Fruit fly (Drosophila melanogaster): ENCODE data around the gene odd.

Gene odd

DNA sequence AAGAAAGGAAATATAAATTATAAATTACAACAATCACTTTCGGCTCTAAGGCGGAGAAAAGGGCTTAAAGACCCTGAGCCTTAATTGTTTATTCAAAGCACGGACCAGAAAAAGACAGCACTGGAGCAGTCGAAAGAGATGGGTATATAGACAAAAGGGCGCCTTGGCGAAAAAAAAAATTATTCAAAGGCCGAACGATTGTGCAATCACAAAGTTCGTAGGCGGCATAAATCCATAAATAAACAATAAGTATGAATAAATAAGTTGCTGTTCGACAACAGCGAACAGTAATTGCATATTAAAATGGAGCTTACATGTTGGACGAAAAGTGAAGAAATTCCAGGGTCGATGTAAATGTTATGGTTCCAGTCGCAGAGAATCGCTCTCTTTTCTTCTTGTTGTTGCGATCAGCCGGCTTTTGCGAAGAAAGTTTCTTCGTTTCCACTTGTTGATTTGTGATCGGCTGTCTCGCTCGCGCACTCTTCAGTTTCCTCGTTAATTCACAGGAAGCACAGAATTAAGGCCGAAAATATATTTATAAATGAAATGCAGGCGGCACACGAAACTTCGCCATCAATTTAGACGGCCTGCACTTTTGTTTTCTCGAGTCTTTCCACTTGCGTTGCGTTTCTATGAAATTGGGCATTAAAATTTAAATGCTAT, 48.5 kb upstream of the odd start:
- TF ChIP-seq dmrt93B (GFP tag; optimal IDR thresholded peaks at IDR 0.05) (no peak), fru (GFP tag; optimal IDR thresholded peaks at IDR 0.05) (no peak), OdsH (GFP tag; optimal IDR thresholded peaks at IDR 0.05) (no peak), Vsx2 (GFP tag; optimal IDR thresholded peaks at IDR 0.05; ENCODE audit: partially characterized antibody) (no peak), br (GFP tag; optimal IDR thresholded peaks at IDR 0.05) (no peak), Hnf4 (GFP tag; optimal IDR thresholded peaks at IDR 0.05) (no peak), rgr (GFP tag; optimal IDR thresholded peaks at IDR 0.05) (no peak), brk (GFP tag; optimal IDR thresholded peaks at IDR 0.05) (no peak), GATAd (GFP tag; optimal IDR thresholded peaks at IDR 0.05) (no peak), Mio (GFP tag; optimal IDR thresholded peaks at IDR 0.05) (no peak), Jra (GFP tag; optimal IDR thresholded peaks at IDR 0.05) (no peak), sv (GFP tag; optimal IDR thresholded peaks at IDR 0.05) (no peak), psq (GFP tag; optimal IDR thresholded peaks at IDR 0.05) (no peak)

DNA sequence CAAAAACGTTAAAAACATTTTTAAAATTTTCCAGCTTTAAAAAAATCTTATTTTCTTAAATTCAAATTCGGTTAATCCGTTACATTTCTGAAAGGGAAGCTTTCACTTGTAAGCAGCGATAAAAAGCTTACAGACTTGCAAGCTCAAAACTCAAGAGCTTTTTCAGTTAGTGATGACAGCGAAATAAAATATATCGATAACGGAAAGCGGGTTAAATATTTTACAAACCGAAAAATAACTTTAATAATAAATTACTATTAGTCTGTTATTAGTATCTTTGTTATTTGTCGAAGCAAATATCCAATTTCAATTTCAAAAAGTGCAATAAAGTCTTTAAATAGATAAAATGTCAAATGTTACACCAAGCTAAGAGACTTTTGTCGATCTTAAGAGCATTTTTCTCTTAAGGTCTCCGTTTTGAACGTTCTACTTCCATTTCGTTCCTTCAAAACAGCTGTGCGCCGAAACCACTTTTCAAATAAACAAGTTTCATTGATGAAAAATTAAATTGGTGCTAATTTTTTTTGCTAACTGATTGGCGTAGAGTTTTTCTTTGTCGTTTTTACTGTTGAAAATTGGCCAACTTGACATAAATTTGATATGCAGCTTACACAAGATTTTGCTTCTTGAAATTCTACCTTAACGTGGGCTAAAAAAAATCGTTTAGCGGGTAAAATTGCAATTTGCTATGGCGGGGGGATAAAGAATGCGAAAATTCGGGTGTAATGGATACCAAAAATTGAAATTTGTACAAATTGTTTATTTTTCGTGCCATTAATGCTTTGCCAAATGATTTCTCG, 41.8 kb upstream of the odd start:
- no peak for TF ChIP-seq pan (optimal IDR thresholded peaks at IDR 0.05)
- no peak for TF ChIP-seq Sp1 (GFP tag; optimal IDR thresholded peaks at IDR 0.05)
- TF ChIP-seq sv (GFP tag; optimal IDR thresholded peaks at IDR 0.05): no peak
- peak; percentile 87 for TF ChIP-seq brk (GFP tag; optimal IDR thresholded peaks at IDR 0.05)
- TF ChIP-seq Rel (GFP tag; optimal IDR thresholded peaks at IDR 0.05): no peak
- TF ChIP-seq Rel (tag; optimal IDR thresholded peaks at IDR 0.05): no peak
- TF ChIP-seq Myc (optimal IDR thresholded peaks at IDR 0.05): no peak
- no peak for TF ChIP-seq ey (GFP tag; optimal IDR thresholded peaks at IDR 0.05)
- peak; percentile 67 for TF ChIP-seq sage (GFP tag; optimal IDR thresholded peaks at IDR 0.05)
- no peak for TF ChIP-seq GATAd (GFP tag; optimal IDR thresholded peaks at IDR 0.05)
- no peak for TF ChIP-seq Mio (GFP tag; optimal IDR thresholded peaks at IDR 0.05)
- TF ChIP-seq foxo (GFP tag; optimal IDR thresholded peaks at IDR 0.05): no peak
- TF ChIP-seq dsf (GFP tag; optimal IDR thresholded peaks at IDR 0.05; ENCODE audit: borderline replicate concordance): no peak
- TF ChIP-seq CG32264 (GFP tag; optimal IDR thresholded peaks at IDR 0.05): no peak
- no peak for TF ChIP-seq HLH106 (tag; optimal IDR thresholded peaks at IDR 0.05)
- no peak for TF ChIP-seq fru (GFP tag; optimal IDR thresholded peaks at IDR 0.05)
- no peak for TF ChIP-seq psq (GFP tag; optimal IDR thresholded peaks at IDR 0.05)
- TF ChIP-seq h (GFP tag; optimal IDR thresholded peaks at IDR 0.05): no peak
- no peak for TF ChIP-seq Abd-B (GFP tag; optimal IDR thresholded peaks at IDR 0.05)
- peak; percentile 40 for TF ChIP-seq CrebA (GFP tag; optimal IDR thresholded peaks at IDR 0.05; ENCODE audit: borderline replicate concordance)
- peak; percentile 18 for TF ChIP-seq Hnf4 (GFP tag; optimal IDR thresholded peaks at IDR 0.05)
- no peak for TF ChIP-seq CG9705 (GFP tag; optimal IDR thresholded peaks at IDR 0.05)
- TF ChIP-seq usp (GFP tag; optimal IDR thresholded peaks at IDR 0.05): no peak
- TF ChIP-seq N (GFP tag; optimal IDR thresholded peaks at IDR 0.05): no peak
- TF ChIP-seq Vsx2 (GFP tag; optimal IDR thresholded peaks at IDR 0.05; ENCODE audit: partially characterized antibody): no peak
- TF ChIP-seq Hr78 (GFP tag; optimal IDR thresholded peaks at IDR 0.05): no peak
- TF ChIP-seq Hr83 (GFP tag; optimal IDR thresholded peaks at IDR 0.05; ENCODE audit: poor library complexity, severe bottlenecking): no peak
- peak; percentile 27 for TF ChIP-seq woc (GFP tag; optimal IDR thresholded peaks at IDR 0.05)
- no peak for TF ChIP-seq br (GFP tag; optimal IDR thresholded peaks at IDR 0.05)
- TF ChIP-seq OdsH (GFP tag; optimal IDR thresholded peaks at IDR 0.05): no peak
- no peak for TF ChIP-seq Jra (GFP tag; optimal IDR thresholded peaks at IDR 0.05)
- no peak for TF ChIP-seq tai (GFP tag; optimal IDR thresholded peaks at IDR 0.05)
- TF ChIP-seq Dif (GFP tag; optimal IDR thresholded peaks at IDR 0.05; ENCODE audit: partially characterized antibody): no peak
- no peak for TF ChIP-seq Dfd (GFP tag; optimal IDR thresholded peaks at IDR 0.05)
- TF ChIP-seq rgr (GFP tag; optimal IDR thresholded peaks at IDR 0.05): no peak
- no peak for TF ChIP-seq dmrt93B (GFP tag; optimal IDR thresholded peaks at IDR 0.05)
- no peak for TF ChIP-seq jim (GFP tag; optimal IDR thresholded peaks at IDR 0.05)
- TF ChIP-seq dl (GFP tag; optimal IDR thresholded peaks at IDR 0.05; ENCODE audit: insufficient read depth in 1 of 2, partially characterized antibody in 2 of 2): no peak
- TF ChIP-seq lola (GFP tag; optimal IDR thresholded peaks at IDR 0.05): no peak
